Fruit fly (Drosophila melanogaster) whole organism, prepupa: ENCODE data around the gene CG13312.

Experiments used
- Blimp-1 ChIP-seq: fragments of 200-800 bp; sonication (Bioruptor generic); optimal IDR thresholded peaks from 3 replicates; lab custom pipeline; 2017; ENCODE audit warnings: missing biosample characterization, missing genetic modification characterization, mild to moderate bottlenecking, moderate library complexity, missing genetic modification reagents
- CG10631 ChIP-seq: fragments of 200-800 bp; sonication (Bioruptor generic); optimal IDR thresholded peaks from 2 replicates; lab custom pipeline; 2016; ENCODE audit warnings: missing biosample characterization, missing genetic modification characterization
- CG11294 ChIP-seq: fragments of 200-800 bp; sonication (Bioruptor generic); IDR thresholded peaks from 2 replicates; pipeline ENCODE4 v1.3.6; 2022; ENCODE audit warnings: missing biosample characterization, missing genetic modification characterization
- CG11762 ChIP-seq: fragments of 200-800 bp; sonication (Bioruptor generic); optimal IDR thresholded peaks from 3 replicates; lab custom pipeline; 2016; ENCODE audit warnings: missing biosample characterization, missing genetic modification characterization; ENCODE audit not compliant: insufficient read depth
- CG15336 ChIP-seq: fragments of 200-800 bp; sonication (Bioruptor generic); IDR thresholded peaks from 2 replicates; pipeline ENCODE4 v1.3.6; 2022; ENCODE audit warnings: missing biosample characterization, missing genetic modification characterization
- CG1621 ChIP-seq: fragments of 200-800 bp; sonication (Bioruptor generic); optimal IDR thresholded peaks from 3 replicates; lab custom pipeline; 2018; ENCODE audit warnings: missing biosample characterization, mild to moderate bottlenecking, missing genetic modification characterization
- CG16779 ChIP-seq: fragments of 200-800 bp; sonication (Bioruptor generic); optimal IDR thresholded peaks from 3 replicates; lab custom pipeline; 2017; ENCODE audit warnings: missing biosample characterization, mild to moderate bottlenecking, missing genetic modification characterization
- CG3032 ChIP-seq: fragments of 200-800 bp; optimal IDR thresholded peaks from 2 replicates; lab custom pipeline; 2019; ENCODE audit warnings: missing biosample characterization, mild to moderate bottlenecking, missing genetic modification characterization, moderate library complexity
- CG31627 ChIP-seq: fragments of 200-800 bp; sonication (Bioruptor generic); optimal IDR thresholded peaks from 3 replicates; lab custom pipeline; 2016; ENCODE audit warnings: missing biosample characterization, missing genetic modification characterization
- CG4318 ChIP-seq: fragments of 200-800 bp; sonication (Bioruptor generic); optimal IDR thresholded peaks from 3 replicates; lab custom pipeline; 2017; ENCODE audit warnings: missing biosample characterization, mild to moderate bottlenecking, missing genetic modification characterization
- CG6163 ChIP-seq: fragments of 200-800 bp; sonication (Bioruptor generic); IDR thresholded peaks from 3 replicates; pipeline ENCODE4 v1.3.6; 2022; ENCODE audit warnings: missing biosample characterization, missing genetic modification characterization
- CG6792 ChIP-seq: fragments of 200-800 bp; sonication (Bioruptor generic); optimal IDR thresholded peaks from 3 replicates; lab custom pipeline; 2016; ENCODE audit warnings: missing biosample characterization, missing genetic modification characterization
- CG6808 ChIP-seq: fragments of 200-800 bp; sonication (Bioruptor generic); optimal IDR thresholded peaks from 3 replicates; lab custom pipeline; 2017; ENCODE audit warnings: missing biosample characterization, missing genetic modification characterization, mild to moderate bottlenecking, moderate library complexity, missing genetic modification reagents
- CG6854 ChIP-seq: fragments of 200-800 bp; sonication (Bioruptor generic); optimal IDR thresholded peaks from 2 replicates; lab custom pipeline; 2017; ENCODE audit warnings: missing biosample characterization, mild to moderate bottlenecking, missing genetic modification characterization
- CG8119 ChIP-seq: fragments of 200-800 bp; sonication (Bioruptor generic); IDR thresholded peaks from 3 replicates; pipeline ENCODE4 v1.3.6; 2022; ENCODE audit warnings: missing biosample characterization, missing genetic modification characterization
- CG8319 ChIP-seq: fragments of 200-800 bp; sonication (Bioruptor generic); optimal IDR thresholded peaks from 3 replicates; lab custom pipeline; 2016; ENCODE audit warnings: missing biosample characterization, missing genetic modification characterization
- CG8632 ChIP-seq: fragments of 200-800 bp; sonication (Bioruptor generic); optimal IDR thresholded peaks from 3 replicates; lab custom pipeline; 2016; ENCODE audit warnings: missing biosample characterization, missing genetic modification characterization
- CG9139 ChIP-seq: fragments of 200-800 bp; sonication (Bioruptor generic); optimal IDR thresholded peaks from 3 replicates; lab custom pipeline; 2017; ENCODE audit warnings: missing biosample characterization, mild to moderate bottlenecking, missing genetic modification characterization
- Eip75B ChIP-seq: fragments of 200-800 bp; sonication (Bioruptor generic); optimal IDR thresholded peaks from 3 replicates; lab custom pipeline; 2016; ENCODE audit warnings: missing biosample characterization, missing genetic modification characterization
- Eip78C ChIP-seq: fragments of 200-800 bp; sonication (Bioruptor generic); peaks from one replicate; lab custom pipeline; 2016; ENCODE audit warnings: missing biosample characterization, missing genetic modification characterization
- Eip93F ChIP-seq: fragments of 200-800 bp; sonication (Bioruptor generic); optimal IDR thresholded peaks from 2 replicates; lab custom pipeline; 2016; ENCODE audit warnings: missing biosample characterization, mild to moderate bottlenecking, missing genetic modification characterization
- Ets21C ChIP-seq: fragments of 200-800 bp; sonication (Bioruptor generic); optimal IDR thresholded peaks from 3 replicates; lab custom pipeline; 2016; ENCODE audit warnings: missing biosample characterization, missing genetic modification characterization
- Hr39 ChIP-seq: fragments of 200-800 bp; sonication (Bioruptor generic); optimal IDR thresholded peaks from 2 replicates; lab custom pipeline; 2016; ENCODE audit warnings: missing biosample characterization, missing genetic modification characterization
- Hr4 ChIP-seq: fragments of 200-800 bp; sonication (Bioruptor generic); optimal IDR thresholded peaks from 3 replicates; lab custom pipeline; 2016; ENCODE audit warnings: missing biosample characterization, missing genetic modification characterization
- Lpt ChIP-seq: fragments of 200-800 bp; sonication (Bioruptor generic); optimal IDR thresholded peaks from 3 replicates; lab custom pipeline; 2016; ENCODE audit warnings: missing biosample characterization, missing genetic modification characterization
- Met ChIP-seq: fragments of 200-800 bp; sonication (Bioruptor generic); optimal IDR thresholded peaks from 3 replicates; lab custom pipeline; 2016; ENCODE audit warnings: missing biosample characterization, missing genetic modification characterization
- OdsH ChIP-seq: fragments of 200-800 bp; sonication (Bioruptor generic); optimal IDR thresholded peaks from 3 replicates; lab custom pipeline; 2016; ENCODE audit warnings: missing biosample characterization, missing genetic modification characterization
- Sox102F ChIP-seq: fragments of 200-800 bp; sonication (Bioruptor generic); optimal IDR thresholded peaks from 2 replicates; lab custom pipeline; 2016; ENCODE audit warnings: missing biosample characterization, mild to moderate bottlenecking, missing genetic modification characterization
- Sox14 ChIP-seq: fragments of 200-800 bp; sonication (Bioruptor generic); optimal IDR thresholded peaks from 3 replicates; lab custom pipeline; 2016; ENCODE audit warnings: missing biosample characterization, missing genetic modification characterization
- Sox15 ChIP-seq: fragments of 200-800 bp; sonication (Bioruptor generic); optimal IDR thresholded peaks from 3 replicates; lab custom pipeline; 2016; ENCODE audit warnings: missing biosample characterization, missing genetic modification characterization
- achi ChIP-seq: fragments of 200-800 bp; sonication (Bioruptor generic); optimal IDR thresholded peaks from 3 replicates; lab custom pipeline; 2016; ENCODE audit warnings: missing biosample characterization, missing genetic modification characterization
- acj6 ChIP-seq: fragments of 200-800 bp; sonication (Bioruptor generic); optimal IDR thresholded peaks from 3 replicates; lab custom pipeline; 2016; ENCODE audit warnings: missing biosample characterization, missing genetic modification characterization
- cyc ChIP-seq: fragments of 200-800 bp; sonication (Bioruptor generic); optimal IDR thresholded peaks from 3 replicates; lab custom pipeline; 2016; ENCODE audit warnings: missing biosample characterization, missing genetic modification characterization
- dsx ChIP-seq: fragments of 200-800 bp; optimal IDR thresholded peaks from 3 replicates; lab custom pipeline; 2019; ENCODE audit warnings: missing biosample characterization, mild to moderate bottlenecking, missing genetic modification characterization, moderate library complexity; ENCODE audit not compliant: poor library complexity, severe bottlenecking
- eg ChIP-seq: fragments of 200-800 bp; sonication (Bioruptor generic); IDR thresholded peaks from 3 replicates; pipeline ENCODE4 v1.3.6; 2022; ENCODE audit warnings: missing biosample characterization, missing genetic modification characterization
- fd59A ChIP-seq: fragments of 200-800 bp; sonication (Bioruptor generic); optimal IDR thresholded peaks from 2 replicates; lab custom pipeline; 2017; ENCODE audit warnings: missing biosample characterization, mild to moderate bottlenecking, missing genetic modification characterization, missing genetic modification reagents
- fd85E ChIP-seq: fragments of 200-800 bp; sonication (Bioruptor generic); optimal IDR thresholded peaks from 3 replicates; lab custom pipeline; 2016; ENCODE audit warnings: missing biosample characterization, missing genetic modification characterization
- lz ChIP-seq: fragments of 200-800 bp; sonication (Bioruptor generic); optimal IDR thresholded peaks from 3 replicates; lab custom pipeline; 2016; ENCODE audit warnings: missing biosample characterization, missing genetic modification characterization
- net ChIP-seq: fragments of 200-800 bp; sonication (Bioruptor generic); optimal IDR thresholded peaks from 3 replicates; lab custom pipeline; 2016; ENCODE audit warnings: missing biosample characterization, missing genetic modification characterization
- pdm3 ChIP-seq: fragments of 200-800 bp; sonication (Bioruptor generic); optimal IDR thresholded peaks from 3 replicates; lab custom pipeline; 2016; ENCODE audit warnings: missing biosample characterization, missing genetic modification characterization
- salr ChIP-seq, 2 experiments: fragments of 200-800 bp; sonication (Bioruptor generic); optimal IDR thresholded peaks; 3 replicates each; lab custom pipeline; 2016 to 2018; ENCODE audit warnings: missing biosample characterization in 2 of 2, missing genetic modification characterization in 2 of 2, mild to moderate bottlenecking in 1 of 2
- ss ChIP-seq, 2 experiments: fragments of 200-800 bp; sonication (Bioruptor generic); optimal IDR thresholded peaks; 2 replicates in 1 of 2; 3 replicates in 1 of 2; lab custom pipeline; 2017 to 2018; ENCODE audit warnings: mild to moderate bottlenecking in 2 of 2, missing biosample characterization in 2 of 2, missing genetic modification characterization in 2 of 2, moderate library complexity in 1 of 2
- vri ChIP-seq: fragments of 200-800 bp; sonication (Bioruptor generic); optimal IDR thresholded peaks from 3 replicates; lab custom pipeline; 2016; ENCODE audit warnings: missing biosample characterization, mild to moderate bottlenecking, missing genetic modification characterization

The CG13312 gene

DNA sequence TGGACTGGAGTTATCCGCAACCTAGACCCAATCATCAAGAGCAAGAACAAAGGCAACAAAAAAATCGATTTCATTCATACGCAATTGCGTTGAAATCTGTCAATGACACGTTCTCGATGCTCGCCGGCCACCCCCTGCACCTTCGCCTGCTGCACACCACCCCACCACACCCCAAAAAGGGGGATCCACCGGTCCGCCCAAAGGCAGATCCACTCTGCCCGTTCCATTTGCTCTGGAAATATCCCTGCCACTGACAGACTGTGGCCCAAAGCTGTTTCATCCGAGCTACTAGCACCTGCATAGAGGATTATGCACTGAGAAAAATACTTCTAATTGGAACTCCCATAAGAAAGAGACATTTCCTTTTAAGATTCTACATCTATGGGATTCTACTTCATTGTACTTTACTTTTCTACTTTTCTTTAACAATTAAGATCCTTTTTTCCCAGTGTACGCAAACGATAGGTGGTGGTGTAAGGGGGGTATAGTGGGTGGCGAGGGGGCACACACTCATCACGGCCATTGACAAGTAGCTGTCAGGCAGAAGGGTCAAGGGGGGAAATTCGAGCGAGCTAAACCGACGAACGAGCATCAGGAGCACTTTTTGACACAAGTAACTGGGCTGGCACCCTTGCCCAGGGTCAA is 16.8 kb upstream of the CG13312 start (continued):
- TF ChIP-seq Eip78C (GFP tag; lab: Kevin White, UChicago), result peak; percentile 87
- peak; percentile 63 for TF ChIP-seq CG6792 (GFP tag; lab: Kevin White, UChicago)
- TF ChIP-seq CG31627 (GFP tag; lab: Kevin White, UChicago), result peak; percentile 71
- TF ChIP-seq Ets21C (GFP tag; lab: Kevin White, UChicago), result no peak
- TF ChIP-seq cyc (GFP tag; lab: Kevin White, UChicago), result peak; percentile 48
- TF ChIP-seq Sox102F (GFP tag; lab: Kevin White, UChicago), result peak; percentile 50
- no peak for TF ChIP-seq Eip93F (GFP tag; lab: Kevin White, UChicago)
- TF ChIP-seq Sox14 (GFP tag; lab: Kevin White, UChicago), result peak; percentile 76
- peak; percentile 22 for TF ChIP-seq CG4318 (GFP tag; lab: Kevin White, UChicago)
- peak; percentile 41 for TF ChIP-seq Hr4
- TF ChIP-seq CG9139 (GFP tag; lab: Kevin White, UChicago), result peak; percentile 59
- TF ChIP-seq, all 60 proteins: peak for 46

DNA sequence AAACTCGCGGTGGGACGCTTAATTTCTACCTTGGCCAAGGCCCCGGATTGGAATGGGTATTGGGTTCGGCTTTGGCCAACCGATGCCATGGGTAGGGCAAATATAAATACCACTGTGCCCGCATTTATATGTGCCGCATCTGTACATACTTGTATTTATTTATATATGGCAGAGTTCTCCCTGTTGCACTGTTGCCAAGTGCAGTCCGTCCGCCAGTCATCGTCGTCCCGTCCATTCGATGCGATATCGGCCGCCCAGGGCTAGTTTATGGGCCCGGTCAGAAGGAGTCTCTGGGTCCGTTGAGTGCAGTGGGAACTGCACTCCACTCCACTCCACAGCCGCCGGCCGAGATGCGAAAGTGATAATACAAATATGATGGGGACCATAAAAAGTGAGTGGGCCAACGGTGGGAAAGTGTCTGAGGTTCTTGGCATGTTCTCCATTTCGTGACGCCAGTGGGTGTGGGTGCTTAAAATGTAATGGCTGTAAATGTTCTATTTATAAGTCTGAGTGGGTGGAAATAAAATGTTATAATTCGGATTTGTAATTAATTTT is 15.9 kb upstream of the CG13312 start:
- TF ChIP-seq cyc (GFP tag; lab: Kevin White, UChicago) (no peak), OdsH (GFP tag; lab: Kevin White, UChicago) (no peak), net (GFP tag; lab: Kevin White, UChicago) (no peak), lz (no peak), CG10631 (no peak), CG1621 (tag; lab: Kevin White, UChicago) (peak; percentile 6), CG6854 (no peak), Blimp-1 (GFP tag; lab: Kevin White, UChicago) (peak; percentile 91), vri (GFP tag; lab: Kevin White, UChicago) (no peak), CG11762 (no peak), CG8319 (GFP tag; lab: Kevin White, UChicago) (no peak), ss (GFP tag; optimal IDR thresholded peaks at IDR 0.05; lab: Kevin White, UChicago) (no peak), pdm3 (GFP tag; lab: Kevin White, UChicago) (no peak), fd59A (GFP tag; lab: Kevin White, UChicago) (no peak), Eip75B (no peak), CG16779 (no peak), dsx (peak; percentile 7), eg (GFP tag; lab: Robert Waterston, UW) (0 out of 3 replicates have a peak, but pooled peaks have one; percentile 15), CG6808 (GFP tag; lab: Kevin White, UChicago) (peak; percentile 45), Sox102F (GFP tag; lab: Kevin White, UChicago) (no peak), Hr39 (GFP tag; lab: Kevin White, UChicago) (no peak), CG8632 (GFP tag; lab: Kevin White, UChicago) (no peak)

DNA sequence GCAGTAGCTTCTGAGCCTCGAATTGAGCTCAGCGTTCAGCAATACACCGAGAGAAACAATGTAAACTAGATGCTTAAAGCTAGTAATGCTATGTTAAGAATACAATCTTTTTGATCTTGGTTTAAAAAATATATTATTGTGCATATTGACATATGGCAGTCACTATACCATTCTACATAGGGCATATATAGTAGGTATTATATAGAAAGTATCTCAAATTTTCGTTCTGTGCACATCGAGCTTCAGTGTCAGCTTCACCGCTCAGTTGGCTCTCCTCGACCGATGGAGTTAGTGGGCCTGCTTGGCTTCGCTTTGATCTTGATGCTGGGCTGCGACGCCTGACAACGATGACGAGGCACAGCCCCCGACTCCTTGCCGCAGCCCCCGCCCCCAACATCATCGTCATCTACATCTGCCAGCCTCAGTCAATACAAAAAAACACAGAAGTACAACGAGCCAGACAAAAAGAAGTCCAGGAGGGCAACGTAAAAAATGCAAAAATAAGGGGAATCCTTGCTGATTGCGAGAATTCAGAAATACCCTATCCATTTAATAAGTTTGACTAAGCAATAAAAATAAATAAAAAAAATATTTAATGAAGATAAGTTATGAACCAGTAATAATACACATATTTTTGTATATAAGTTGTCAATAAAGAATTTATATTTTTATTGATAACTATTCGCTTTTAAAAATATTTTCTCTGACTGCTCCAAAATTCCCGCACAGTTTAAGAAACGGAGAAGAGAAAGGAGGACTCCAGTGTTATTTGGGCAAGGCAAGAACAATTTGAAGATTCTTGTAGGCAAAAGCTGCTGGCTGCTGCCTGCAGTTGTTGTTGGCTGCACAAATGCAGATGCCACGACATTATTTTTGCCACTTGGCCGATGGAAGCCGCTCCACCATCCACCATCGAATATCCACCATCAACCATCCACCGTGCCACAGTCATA is 15.0 kb upstream of the CG13312 start:
- TF ChIP-seq CG9139 (GFP tag; lab: Kevin White, UChicago), result peak; percentile 89
- peak; percentile 67 for TF ChIP-seq Ets21C (GFP tag; lab: Kevin White, UChicago)
- peak; percentile 90 for TF ChIP-seq acj6
- TF ChIP-seq Lpt, result peak; percentile 80
- TF ChIP-seq Sox15, result peak; percentile 78
- peak; percentile 91 for TF ChIP-seq CG15336 (GFP tag; lab: Robert Waterston, UW)
- peak; percentile 96 for TF ChIP-seq CG6163
- TF ChIP-seq salr (GFP tag; optimal IDR thresholded peaks at IDR 0.05; lab: Kevin White, UChicago), result peak; percentile 73 to 89
- peak; percentile 88 for TF ChIP-seq achi (GFP tag; lab: Kevin White, UChicago)
- peak; percentile 92 for TF ChIP-seq CG6808 (GFP tag; lab: Kevin White, UChicago)
- TF ChIP-seq net (GFP tag; lab: Kevin White, UChicago), result peak; percentile 87
- peak; percentile 78 for TF ChIP-seq Hr39 (GFP tag; lab: Kevin White, UChicago)
- TF ChIP-seq dsx, result peak; percentile 95
- peak; percentile 92 for TF ChIP-seq CG10631
- TF ChIP-seq CG8119 (GFP tag; lab: Robert Waterston, UW), result peak; percentile 90
- peak; percentile 90 for TF ChIP-seq OdsH (GFP tag; lab: Kevin White, UChicago)
- TF ChIP-seq Eip75B, result peak; percentile 95
- TF ChIP-seq CG6854, result peak; percentile 77
- TF ChIP-seq Eip78C (GFP tag; lab: Kevin White, UChicago), result peak; percentile 98
- TF ChIP-seq Met (GFP tag; lab: Kevin White, UChicago), result peak; percentile 86
- TF ChIP-seq fd85E (GFP tag; lab: Kevin White, UChicago), result peak; percentile 40
- peak; percentile 63 for TF ChIP-seq CG11294 (GFP tag; lab: Robert Waterston, UW)
- TF ChIP-seq CG3032 (tag; lab: Kevin White, UChicago), result peak; percentile 95
